Worm (Caenorhabditis elegans) whole organism, young adult: ENCODE data around the gene F17C11.6.
A peak's percentile ranks its signal among the peaks of the same experiment; 100 is the strongest.

Experiments used
- B0035.1 ChIP-seq: sonication (generic microtip); optimal IDR thresholded peaks from 2 replicates; lab custom pipeline; 2016; ENCODE audit warnings: missing genetic modification characterization, mild to moderate bottlenecking, missing compliant biosample characterization, missing genotype, missing genetic modification reagents
- C06A6.2 ChIP-seq: fragments of 200-800 bp; sonication (Bioruptor generic); conservative IDR thresholded peaks from 2 replicates; pipeline ENCODE4 v1.3.6; 2022; ENCODE audit warnings: missing genetic modification characterization, missing compliant biosample characterization
- F33H1.4 ChIP-seq: fragments of 200-800 bp; sonication (Bioruptor generic); IDR thresholded peaks from 2 replicates; pipeline ENCODE4 v1.3.6; 2022; ENCODE audit warnings: missing genetic modification reagents, missing genetic modification characterization, missing compliant biosample characterization
- F49E8.2 ChIP-seq: sonication (generic microtip); optimal IDR thresholded peaks from 3 replicates; lab custom pipeline; 2017; ENCODE audit warnings: missing genetic modification characterization, mild to moderate bottlenecking, missing compliant biosample characterization, antibody characterized with exemption, moderate library complexity; ENCODE audit not compliant: insufficient read depth
- F52B5.7 ChIP-seq: sonication (generic microtip); optimal IDR thresholded peaks from 2 replicates; lab custom pipeline; 2016; ENCODE audit warnings: mild to moderate bottlenecking, missing genetic modification characterization, missing compliant biosample characterization
- K11D2.4 ChIP-seq: fragments of 200-800 bp; sonication (Bioruptor generic); IDR thresholded peaks from 2 replicates; pipeline ENCODE4 v1.3.6; 2022; ENCODE audit warnings: missing genetic modification reagents, missing genetic modification characterization, missing compliant biosample characterization
- T07F8.4 ChIP-seq: sonication (generic microtip); optimal IDR thresholded peaks from 2 replicates; lab custom pipeline; 2016; ENCODE audit warnings: mild to moderate bottlenecking, missing genetic modification characterization, moderate library complexity, missing compliant biosample characterization
- T26A5.8 ChIP-seq: sonication (generic microtip); optimal IDR thresholded peaks from 2 replicates; lab custom pipeline; 2016; ENCODE audit warnings: missing genetic modification characterization, missing compliant biosample characterization
- Y53G8AR.9 ChIP-seq: fragments of 200-800 bp; sonication (Bioruptor generic); conservative IDR thresholded peaks from 2 replicates; pipeline ENCODE4 v1.3.6; 2022; ENCODE audit warnings: missing genetic modification reagents, missing genetic modification characterization, missing compliant biosample characterization
- Y56A3A.18 ChIP-seq: fragments of 200-800 bp; sonication (Bioruptor generic); IDR thresholded peaks from 2 replicates; pipeline ENCODE4 v1.3.6; 2022; ENCODE audit warnings: missing genetic modification reagents, missing genetic modification characterization, missing compliant biosample characterization
- Y79H2A.3 ChIP-seq: fragments of 200-800 bp; sonication (Bioruptor generic); conservative IDR thresholded peaks from 2 replicates; pipeline ENCODE4 v1.3.6; 2022; ENCODE audit warnings: missing genetic modification reagents, missing genetic modification characterization, missing compliant biosample characterization
- Y95B8A.8 ChIP-seq: fragments of 200-800 bp; sonication (Bioruptor generic); IDR thresholded peaks from 2 replicates; pipeline ENCODE4 v1.3.6; 2022; ENCODE audit warnings: missing genetic modification reagents, missing genetic modification characterization, missing compliant biosample characterization
- ama-1 ChIP-seq, 3 experiments: fragments of 150-350 bp in 1 of 3; sonication (generic microtip) in 2 of 3; optimal IDR thresholded peaks; 2 replicates each; lab custom pipeline; 2014 to 2018; ENCODE audit warnings: missing biosample characterization in 2 of 3, missing genetic modification characterization in 2 of 3, missing genetic modification reagents in 2 of 3
- attf-5 ChIP-seq: fragments of 200-800 bp; sonication (Bioruptor generic); optimal IDR thresholded peaks from 2 replicates; lab custom pipeline; 2018; ENCODE audit warnings: mild to moderate bottlenecking, missing genetic modification characterization, missing compliant biosample characterization
- attf-6 ChIP-seq: fragments of 200-800 bp; sonication (Bioruptor generic); IDR thresholded peaks from 2 replicates; pipeline ENCODE4 v1.3.6; 2022; ENCODE audit warnings: missing genetic modification reagents, missing genetic modification characterization, missing compliant biosample characterization
- bed-2 ChIP-seq: fragments of 200-800 bp; sonication (Bioruptor generic); IDR thresholded peaks from 2 replicates; pipeline ENCODE4 v1.3.6; 2022; ENCODE audit warnings: missing genetic modification reagents, missing genetic modification characterization, missing compliant biosample characterization
- cebp-2 ChIP-seq: fragments of 200-800 bp; sonication (Bioruptor generic); IDR thresholded peaks from 2 replicates; pipeline ENCODE4 v1.3.6; 2022; ENCODE audit warnings: missing genetic modification characterization, missing compliant biosample characterization
- ceh-58 ChIP-seq: fragments of 200-800 bp; sonication (Bioruptor generic); IDR thresholded peaks from 2 replicates; pipeline ENCODE4 v1.3.6; 2022; ENCODE audit warnings: missing genetic modification characterization, missing compliant biosample characterization
- ceh-79 ChIP-seq: sonication (generic microtip); optimal IDR thresholded peaks from 2 replicates; lab custom pipeline; 2017; ENCODE audit warnings: mild to moderate bottlenecking, missing genetic modification characterization, missing compliant biosample characterization
- chd-7 ChIP-seq: sonication (generic microtip); optimal IDR thresholded peaks from 2 replicates; lab custom pipeline; 2016; ENCODE audit warnings: mild to moderate bottlenecking, missing genetic modification characterization, moderate library complexity, missing compliant biosample characterization
- dox-1 ChIP-seq: fragments of 200-800 bp; sonication (Bioruptor generic); IDR thresholded peaks from 2 replicates; pipeline ENCODE4 v1.3.6; 2022; ENCODE audit warnings: missing genetic modification reagents, missing genetic modification characterization, missing compliant biosample characterization
- dpff-1 ChIP-seq: sonication (generic microtip); optimal IDR thresholded peaks from 2 replicates; lab custom pipeline; 2017; ENCODE audit warnings: mild to moderate bottlenecking, missing genetic modification characterization, missing compliant biosample characterization
- efl-1 ChIP-seq: fragments of 150-350 bp; optimal IDR thresholded peaks from 2 replicates; lab custom pipeline; 2014; ENCODE audit warnings: missing biosample characterization, missing genetic modification reagents, missing genetic modification characterization
- egl-44 ChIP-seq: fragments of 200-800 bp; sonication (Bioruptor generic); IDR thresholded peaks from 2 replicates; pipeline ENCODE4 v1.3.6; 2022; ENCODE audit warnings: missing genetic modification reagents, missing genetic modification characterization, missing compliant biosample characterization
- hlh-12 ChIP-seq: sonication (generic microtip); optimal IDR thresholded peaks from 2 replicates; lab custom pipeline; 2016; ENCODE audit warnings: missing genetic modification characterization, missing compliant biosample characterization
- hlh-26 ChIP-seq: fragments of 200-800 bp; sonication (Bioruptor generic); conservative IDR thresholded peaks from 2 replicates; pipeline ENCODE4 v1.3.6; 2022; ENCODE audit warnings: missing genetic modification reagents, missing genetic modification characterization, missing compliant biosample characterization
- hrde-1 ChIP-seq: sonication (generic microtip); optimal IDR thresholded peaks from 2 replicates; lab custom pipeline; 2016; ENCODE audit warnings: missing genetic modification characterization, mild to moderate bottlenecking, missing compliant biosample characterization, moderate library complexity, missing genotype, missing genetic modification reagents, borderline replicate concordance
- hsf-1 ChIP-seq: fragments of 200-800 bp; sonication (Bioruptor generic); IDR thresholded peaks from 2 replicates; pipeline ENCODE4 v1.3.6; 2022; ENCODE audit warnings: missing genetic modification reagents, missing genetic modification characterization, missing compliant biosample characterization
- lin-26 ChIP-seq: fragments of 200-800 bp; sonication (Bioruptor generic); IDR thresholded peaks from 2 replicates; pipeline ENCODE4 v1.3.6; 2022; ENCODE audit warnings: missing genetic modification reagents, missing genetic modification characterization, missing compliant biosample characterization
- lir-1 ChIP-seq: fragments of 200-800 bp; sonication (Bioruptor generic); conservative IDR thresholded peaks from 2 replicates; pipeline ENCODE4 v1.3.6; 2022; ENCODE audit warnings: missing genetic modification reagents, missing genetic modification characterization, missing compliant biosample characterization
- lsl-1 ChIP-seq: fragments of 200-800 bp; sonication (Bioruptor generic); optimal IDR thresholded peaks from 2 replicates; lab custom pipeline; 2018; ENCODE audit warnings: mild to moderate bottlenecking, missing genetic modification characterization, moderate library complexity, missing compliant biosample characterization
- madf-10 ChIP-seq: sonication (generic microtip); optimal IDR thresholded peaks from 2 replicates; lab custom pipeline; 2016; ENCODE audit warnings: mild to moderate bottlenecking, missing genetic modification characterization, missing compliant biosample characterization
- madf-6 ChIP-seq: fragments of 200-800 bp; sonication (Bioruptor generic); IDR thresholded peaks from 2 replicates; pipeline ENCODE4 v1.3.6; 2022; ENCODE audit warnings: missing genetic modification reagents, missing genetic modification characterization, missing compliant biosample characterization
- nfya-1 ChIP-seq: sonication (generic microtip); optimal IDR thresholded peaks from 2 replicates; lab custom pipeline; 2017; ENCODE audit warnings: antibody characterized with exemption, missing compliant biosample characterization, missing genetic modification characterization, borderline replicate concordance; ENCODE audit not compliant: insufficient read depth
- nhr-120 ChIP-seq: fragments of 200-800 bp; sonication (Bioruptor generic); IDR thresholded peaks from 2 replicates; pipeline ENCODE4 v1.3.6; 2022; ENCODE audit warnings: missing genetic modification characterization, missing compliant biosample characterization
- nhr-27 ChIP-seq: fragments of 200-800 bp; sonication (Bioruptor generic); optimal IDR thresholded peaks from 2 replicates; lab custom pipeline; 2018; ENCODE audit warnings: mild to moderate bottlenecking, missing genetic modification characterization, moderate library complexity, missing compliant biosample characterization
- nhr-80 ChIP-seq: sonication (generic microtip); optimal IDR thresholded peaks from 2 replicates; lab custom pipeline; 2016; ENCODE audit warnings: missing genetic modification characterization, missing compliant biosample characterization
- pbrm-1 ChIP-seq: fragments of 200-800 bp; sonication (Bioruptor generic); IDR thresholded peaks from 2 replicates; pipeline ENCODE4 v1.3.6; 2022; ENCODE audit warnings: missing genetic modification reagents, missing genetic modification characterization, missing compliant biosample characterization
- rcor-1 ChIP-seq: fragments of 200-800 bp; sonication (Bioruptor generic); IDR thresholded peaks from 2 replicates; pipeline ENCODE4 v1.3.6; 2022; ENCODE audit warnings: missing genetic modification reagents, missing genetic modification characterization, missing compliant biosample characterization
- repo-1 ChIP-seq: sonication (generic microtip); optimal IDR thresholded peaks from 2 replicates; lab custom pipeline; 2017; ENCODE audit warnings: mild to moderate bottlenecking, missing genetic modification characterization, missing compliant biosample characterization
- rpc-1 ChIP-seq, 2 experiments: fragments of 150-350 bp in 1 of 2; sonication (generic microtip) in 1 of 2; optimal IDR thresholded peaks; 2 replicates each; lab custom pipeline; 2014 to 2018; ENCODE audit warnings: missing biosample characterization in 1 of 2, missing genetic modification characterization in 1 of 2, missing genetic modification reagents in 1 of 2, missing genotype in 1 of 2
- somi-1 ChIP-seq: fragments of 200-800 bp; sonication (Bioruptor generic); optimal IDR thresholded peaks from 2 replicates; lab custom pipeline; 2018; ENCODE audit warnings: mild to moderate bottlenecking, missing genetic modification characterization, missing compliant biosample characterization
- sptf-2 ChIP-seq: fragments of 200-800 bp; sonication (Bioruptor generic); optimal IDR thresholded peaks from 2 replicates; lab custom pipeline; 2018; ENCODE audit warnings: mild to moderate bottlenecking, missing genetic modification characterization, missing compliant biosample characterization
- tbp1 ChIP-seq: fragments of 200-800 bp; sonication (Bioruptor generic); optimal IDR thresholded peaks from 2 replicates; lab custom pipeline; 2018; ENCODE audit warnings: mild to moderate bottlenecking, missing genetic modification characterization, missing compliant biosample characterization
- tbx-9 ChIP-seq: sonication (generic microtip); optimal IDR thresholded peaks from 2 replicates; lab custom pipeline; 2016; ENCODE audit warnings: borderline replicate concordance, missing genetic modification characterization, inconsistent platforms, missing compliant biosample characterization
- tlf-1 ChIP-seq: fragments of 200-800 bp; sonication (Bioruptor generic); optimal IDR thresholded peaks from 2 replicates; lab custom pipeline; 2018; ENCODE audit warnings: mild to moderate bottlenecking, missing genetic modification characterization, missing compliant biosample characterization
- zim-3 ChIP-seq: sonication (generic microtip); optimal IDR thresholded peaks from 2 replicates; lab custom pipeline; 2017; ENCODE audit warnings: mild to moderate bottlenecking, missing genetic modification characterization, moderate library complexity, missing compliant biosample characterization
- ztf-22 ChIP-seq: fragments of 200-800 bp; sonication (Bioruptor generic); optimal IDR thresholded peaks from 2 replicates; lab custom pipeline; 2018; ENCODE audit warnings: mild to moderate bottlenecking, missing genetic modification characterization, moderate library complexity, missing compliant biosample characterization

F17C11.6 gene

DNA sequence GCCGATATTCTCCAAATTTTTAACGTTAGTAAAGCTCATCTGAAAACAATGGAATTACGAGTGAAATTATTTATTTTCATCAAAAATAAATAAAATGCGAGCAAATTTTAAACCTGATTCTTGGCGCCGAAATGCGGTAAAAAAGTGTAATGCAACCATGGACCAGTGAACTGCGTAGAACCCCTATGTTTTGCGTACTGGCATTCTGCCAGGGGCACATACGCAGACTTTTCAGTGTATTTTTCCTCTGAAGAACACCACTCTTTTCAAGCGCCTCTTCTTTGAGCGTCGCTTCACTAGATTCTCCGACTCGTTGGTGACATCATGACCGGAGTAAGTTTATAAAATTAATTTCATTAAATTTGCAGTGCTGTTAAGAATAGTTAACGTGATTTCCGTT, 10.6 kb downstream of the F17C11.6 start, which contains the start of the genes ctf-4 and eef-1G (continued):
- no peak for TF ChIP-seq ama-1 (optimal IDR thresholded peaks at IDR 0.05; lab: Kevin White, UChicago)
- TF ChIP-seq ama-1 (GFP tag; optimal IDR thresholded peaks at IDR 0.05; lab: Kevin White, UChicago): no peak
- no peak for TF ChIP-seq attf-6
- peak; percentile 78 for TF ChIP-seq somi-1 (GFP tag; lab: Kevin White, UChicago)
- TF ChIP-seq bed-2 (GFP tag; lab: Robert Waterston, UW): no peak
- TF ChIP-seq K11D2.4 (GFP tag; lab: Robert Waterston, UW): peak; percentile 90
- peak; percentile 95 for TF ChIP-seq Y53G8AR.9
- TF ChIP-seq tbp1 (GFP tag; lab: Kevin White, UChicago): peak; percentile 74
- TF ChIP-seq F49E8.2 (tag; lab: Kevin White, UChicago): peak; percentile 51
- TF ChIP-seq nfya-1 (tag; lab: Kevin White, UChicago): no peak
- TF ChIP-seq T26A5.8 (tag; lab: Kevin White, UChicago): no peak
- peak; percentile 76 for TF ChIP-seq hsf-1 (GFP tag; lab: Robert Waterston, UW)
- peak; percentile 74 for TF ChIP-seq F33H1.4
- TF ChIP-seq lsl-1 (GFP tag; lab: Kevin White, UChicago): peak; percentile 75
- TF ChIP-seq Y56A3A.18 (GFP tag; lab: Robert Waterston, UW): 0 out of 2 replicates have a peak, but pooled peaks have one; percentile 21
- TF ChIP-seq nhr-120 (GFP tag; lab: Robert Waterston, UW): no peak
- TF ChIP-seq chd-7 (tag; lab: Kevin White, UChicago): peak; percentile 85
- peak; percentile 69 for TF ChIP-seq madf-10 (tag; lab: Kevin White, UChicago)
- no peak for TF ChIP-seq ceh-79 (tag; lab: Kevin White, UChicago)
- TF ChIP-seq cebp-2 (GFP tag; lab: Robert Waterston, UW): 0 out of 2 replicates have a peak, but pooled peaks have one; percentile 62
- peak; percentile 91 for TF ChIP-seq pbrm-1
- peak; percentile 97 for TF ChIP-seq attf-5
- TF ChIP-seq lin-26 (GFP tag; lab: Robert Waterston, UW): peak; percentile 55; the same call in 1 of the 2 replicates
- peak; percentile 14 for TF ChIP-seq T07F8.4 (tag; lab: Kevin White, UChicago)
- no peak for TF ChIP-seq nhr-27 (tag; lab: Kevin White, UChicago)
- TF ChIP-seq dpff-1 (tag; lab: Kevin White, UChicago): no peak
- no peak for TF ChIP-seq hlh-12 (tag; lab: Kevin White, UChicago)
- TF ChIP-seq hlh-26 (GFP tag; lab: Robert Waterston, UW): no peak
- TF ChIP-seq B0035.1 (tag; lab: Kevin White, UChicago): no peak
- no peak for TF ChIP-seq zim-3
- no peak for TF ChIP-seq Y79H2A.3 (GFP tag; lab: Robert Waterston, UW)
- peak; percentile 97 for TF ChIP-seq nhr-80 (tag; lab: Kevin White, UChicago)
- TF ChIP-seq rpc-1 (optimal IDR thresholded peaks at IDR 0.05; lab: Kevin White, UChicago): no peak
- no peak for TF ChIP-seq rpc-1 (tag; optimal IDR thresholded peaks at IDR 0.05; lab: Kevin White, UChicago)
- TF ChIP-seq ceh-58 (GFP tag; lab: Robert Waterston, UW): no peak
- peak; percentile 86 for TF ChIP-seq C06A6.2 (GFP tag; lab: Robert Waterston, UW)
- TF ChIP-seq tlf-1 (GFP tag; lab: Kevin White, UChicago): peak; percentile 93
- no peak for TF ChIP-seq sptf-2
- TF ChIP-seq lir-1 (GFP tag; lab: Robert Waterston, UW): peak; percentile 75
- peak; percentile 83; the same call in 1 of the 2 replicates for TF ChIP-seq Y95B8A.8
- no peak for TF ChIP-seq ztf-22 (GFP tag; lab: Kevin White, UChicago)
- TF ChIP-seq egl-44: peak; percentile 80; the same call in 1 of the 2 replicates
- TF ChIP-seq repo-1 (tag; lab: Kevin White, UChicago): peak; percentile 75
- TF ChIP-seq tbx-9 (tag; lab: Kevin White, UChicago): no peak
- peak; percentile 97 for TF ChIP-seq dox-1 (GFP tag; lab: Robert Waterston, UW)
- TF ChIP-seq madf-6 (GFP tag; lab: Robert Waterston, UW): peak; percentile 91
- TF ChIP-seq rcor-1: peak; percentile 94
- TF ChIP-seq F52B5.7: no peak
- no peak for TF ChIP-seq hrde-1 (tag; lab: Kevin White, UChicago)
- peak; percentile 90 for TF ChIP-seq efl-1 (GFP tag; lab: Kevin White, UChicago)
